Worm (Caenorhabditis elegans) whole organism, early embryonic: Measurements from ENCODE around the gene C53A5.16.

Experiments
- F13C5.2 ChIP-seq: sonication (generic microtip); optimal IDR thresholded peaks from 2 replicates; lab custom pipeline; 2017; ENCODE audit warnings: mild to moderate bottlenecking, missing genetic modification characterization, inconsistent platforms, missing compliant biosample characterization
- aly-1 ChIP-seq: sonication (generic microtip); optimal IDR thresholded peaks from 2 replicates; lab custom pipeline; 2016; ENCODE audit warnings: missing genetic modification characterization, missing compliant biosample characterization
- ama-1 ChIP-seq: fragments of 150-350 bp; optimal IDR thresholded peaks from 2 replicates; lab custom pipeline; 2014
- ceh-13 ChIP-seq: fragments of 200-800 bp; sonication (Bioruptor generic); optimal IDR thresholded peaks from 2 replicates; lab custom pipeline; 2018; ENCODE audit warnings: mild to moderate bottlenecking, missing genetic modification characterization, missing compliant biosample characterization
- ceh-36 ChIP-seq: sonication (generic microtip); optimal IDR thresholded peaks from 2 replicates; lab custom pipeline; 2016; ENCODE audit warnings: missing genetic modification characterization, inconsistent platforms, missing compliant biosample characterization
- ets-7 ChIP-seq: sonication (generic microtip); optimal IDR thresholded peaks from 2 replicates; lab custom pipeline; 2016; ENCODE audit warnings: missing genotype, missing genetic modification characterization, missing compliant biosample characterization
- flt-1 ChIP-seq: fragments of 200-800 bp; sonication (Bioruptor generic); IDR thresholded peaks from 2 replicates; pipeline ENCODE4 v1.3.6; 2022; ENCODE audit warnings: missing genetic modification characterization, missing compliant biosample characterization
- hmg-4 ChIP-seq: fragments of 200-800 bp; sonication (Bioruptor generic); optimal IDR thresholded peaks from 2 replicates; lab custom pipeline; 2018; ENCODE audit warnings: mild to moderate bottlenecking, missing genetic modification characterization, missing compliant biosample characterization
- pes-1 ChIP-seq: fragments of 200-800 bp; sonication (Bioruptor generic); IDR thresholded peaks from 2 replicates; pipeline ENCODE4 v1.3.6; 2022; ENCODE audit warnings: missing genetic modification reagents, missing genetic modification characterization, missing compliant biosample characterization
- scrt-1 ChIP-seq: fragments of 200-800 bp; sonication (Bioruptor generic); IDR thresholded peaks from 2 replicates; pipeline ENCODE4 v1.3.6; 2022; ENCODE audit warnings: missing genetic modification characterization, missing compliant biosample characterization
- sea-1 ChIP-seq: fragments of 200-800 bp; sonication (Bioruptor generic); conservative IDR thresholded peaks from 2 replicates; pipeline ENCODE4 v1.3.6; 2022; ENCODE audit warnings: missing genetic modification characterization, missing compliant biosample characterization
- tbx-37 ChIP-seq: fragments of 200-800 bp; sonication (Bioruptor generic); conservative IDR thresholded peaks from 2 replicates; pipeline ENCODE4 v1.3.6; 2022; ENCODE audit warnings: missing genetic modification reagents, missing genetic modification characterization, missing compliant biosample characterization
- tra-4 ChIP-seq: sonication (generic microtip); optimal IDR thresholded peaks from 2 replicates; lab custom pipeline; 2017; ENCODE audit warnings: missing genetic modification characterization, missing compliant biosample characterization

DNA sequence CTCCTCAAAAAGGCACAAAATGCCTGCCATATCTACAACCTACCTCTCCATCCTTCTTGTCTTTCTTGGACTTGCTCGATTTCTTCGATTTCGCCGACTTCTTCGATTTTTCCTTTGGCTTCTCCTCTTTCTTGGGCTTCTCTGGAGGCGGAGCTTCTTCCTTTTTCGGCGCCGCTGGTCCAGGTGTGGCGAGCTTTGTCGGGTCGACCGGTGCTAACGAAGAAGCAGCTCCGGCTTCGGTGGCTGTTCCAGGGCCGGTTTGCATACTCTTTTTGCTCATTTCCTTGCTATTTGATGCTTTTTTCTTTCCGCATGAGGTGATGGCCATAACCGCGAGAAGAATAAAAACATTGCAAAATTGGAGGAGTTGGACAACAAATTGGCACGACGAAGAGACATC, 41.9 kb downstream of the C53A5.16 start:
- TF ChIP-seq flt-1 (GFP tag; lab: Robert Waterston, UW): no peak
- TF ChIP-seq ceh-36 (tag; lab: Kevin White, UChicago): no peak
- TF ChIP-seq ama-1 (lab: Kevin White, UChicago): no peak
- no peak for TF ChIP-seq hmg-4 (GFP tag; lab: Kevin White, UChicago)
- TF ChIP-seq ceh-13 (GFP tag; lab: Kevin White, UChicago): no peak
- TF ChIP-seq aly-1 (tag; lab: Kevin White, UChicago): no peak
- TF ChIP-seq tbx-37 (GFP tag; lab: Robert Waterston, UW): no peak
- TF ChIP-seq F13C5.2 (tag; lab: Kevin White, UChicago): no peak
- TF ChIP-seq pes-1: no peak
- TF ChIP-seq tra-4 (tag; lab: Kevin White, UChicago): no peak
- TF ChIP-seq ets-7 (tag; lab: Kevin White, UChicago): no peak
- no peak for TF ChIP-seq scrt-1 (GFP tag; lab: Robert Waterston, UW)
- no peak for TF ChIP-seq sea-1 (GFP tag; lab: Robert Waterston, UW)
